Worm (Caenorhabditis elegans) whole organism, L2 larva: ENCODE data around the gene ZK418.7.

Source experiments
- C34F6.9 ChIP-seq: fragments of 150-350 bp; optimal IDR thresholded peaks from 2 replicates; lab custom pipeline; 2014; ENCODE audit warnings: missing biosample characterization, missing genetic modification characterization
- F13H6.1 ChIP-seq: sonication (generic microtip); optimal IDR thresholded peaks from 2 replicates; lab custom pipeline; 2016; ENCODE audit warnings: missing genetic modification characterization, missing compliant biosample characterization
- R02D3.7 ChIP-seq: fragments of 150-350 bp; optimal IDR thresholded peaks from 2 replicates; lab custom pipeline; 2014; ENCODE audit warnings: missing biosample characterization, missing genetic modification characterization
- Y55F3AM.14 ChIP-seq: fragments of 200-800 bp; sonication (Bioruptor generic); optimal IDR thresholded peaks from 2 replicates; lab custom pipeline; 2018; ENCODE audit warnings: mild to moderate bottlenecking, missing genetic modification characterization, missing compliant biosample characterization
- ZK546.5 ChIP-seq: sonication (generic microtip); optimal IDR thresholded peaks from 2 replicates; lab custom pipeline; 2017; ENCODE audit warnings: missing biosample characterization, missing genetic modification characterization
- alr-1 ChIP-seq: fragments of 150-350 bp; optimal IDR thresholded peaks from 2 replicates; lab custom pipeline; 2014; ENCODE audit warnings: missing biosample characterization, missing genetic modification characterization
- aly-2 ChIP-seq: fragments of 150-350 bp; optimal IDR thresholded peaks from 2 replicates; lab custom pipeline; 2014; ENCODE audit warnings: missing biosample characterization, missing genetic modification characterization
- ama-1 ChIP-seq: fragments of 150-350 bp; optimal IDR thresholded peaks from 2 replicates; lab custom pipeline; 2018; ENCODE audit warnings: inconsistent platforms
- blmp-1 ChIP-seq: sonication (generic microtip); optimal IDR thresholded peaks from 2 replicates; lab custom pipeline; 2017; ENCODE audit warnings: missing genetic modification characterization, mild to moderate bottlenecking, missing compliant biosample characterization, antibody characterized with exemption, moderate library complexity; ENCODE audit not compliant: insufficient read depth
- ceh-16 ChIP-seq: fragments of 150-350 bp; optimal IDR thresholded peaks from 2 replicates; lab custom pipeline; 2014; ENCODE audit warnings: missing biosample characterization, missing genetic modification characterization
- ceh-82 ChIP-seq: fragments of 150-350 bp; optimal IDR thresholded peaks from 2 replicates; lab custom pipeline; 2014; ENCODE audit warnings: missing biosample characterization, missing genetic modification characterization
- crh-2 ChIP-seq: sonication (generic microtip); optimal IDR thresholded peaks from 2 replicates; lab custom pipeline; 2017; ENCODE audit warnings: missing biosample characterization, missing genetic modification characterization
- dmd-4 ChIP-seq: sonication (generic microtip); optimal IDR thresholded peaks from 2 replicates; lab custom pipeline; 2017; ENCODE audit warnings: missing biosample characterization, missing genetic modification characterization
- egl-27 ChIP-seq: sonication (generic microtip); optimal IDR thresholded peaks from 3 replicates; lab custom pipeline; 2017; ENCODE audit warnings: missing biosample characterization, missing genetic modification reagents, missing genetic modification characterization
- elt-1 ChIP-seq: fragments of 150-350 bp; optimal IDR thresholded peaks from 2 replicates; lab custom pipeline; 2014; ENCODE audit warnings: missing biosample characterization, missing genetic modification characterization
- elt-3 ChIP-seq: sonication (generic microtip); optimal IDR thresholded peaks from 2 replicates; lab custom pipeline; 2017; ENCODE audit warnings: missing biosample characterization, missing genetic modification characterization
- fos-1 ChIP-seq: fragments of 150-350 bp; optimal IDR thresholded peaks from 2 replicates; lab custom pipeline; 2014; ENCODE audit warnings: missing biosample characterization, missing genetic modification characterization
- gmeb-1 ChIP-seq: fragments of 150-350 bp; optimal IDR thresholded peaks from 2 replicates; lab custom pipeline; 2014; ENCODE audit warnings: missing biosample characterization, missing genetic modification characterization
- lin-11 ChIP-seq: fragments of 150-350 bp; sonication (generic microtip); optimal IDR thresholded peaks from 2 replicates; lab custom pipeline; 2014; ENCODE audit warnings: missing biosample characterization, missing genetic modification characterization, inconsistent platforms, mixed read lengths
- lin-13 ChIP-seq: fragments of 150-350 bp; optimal IDR thresholded peaks from 2 replicates; lab custom pipeline; 2014; ENCODE audit warnings: missing biosample characterization, missing genetic modification reagents, missing genetic modification characterization
- lin-39 ChIP-seq: fragments of 150-350 bp; optimal IDR thresholded peaks from 2 replicates; lab custom pipeline; 2014; ENCODE audit warnings: missing biosample characterization, missing genetic modification reagents, missing genetic modification characterization
- lsy-2 ChIP-seq, 2 experiments: fragments of 150-350 bp in 1 of 2; sonication (generic microtip) in 1 of 2; optimal IDR thresholded peaks; 2 replicates each; lab custom pipeline; 2014 to 2017; ENCODE audit warnings: missing biosample characterization in 2 of 2, missing genetic modification characterization in 2 of 2
- mab-5 ChIP-seq: fragments of 150-350 bp; optimal IDR thresholded peaks from 2 replicates; lab custom pipeline; 2014; ENCODE audit warnings: missing biosample characterization, missing genetic modification characterization
- mbf-1 ChIP-seq: sonication (generic microtip); optimal IDR thresholded peaks from 2 replicates; lab custom pipeline; 2017; ENCODE audit warnings: missing biosample characterization, missing genetic modification characterization
- mdl-1 ChIP-seq, 2 experiments: fragments of 150-350 bp in 1 of 2; sonication (generic microtip) in 1 of 2; optimal IDR thresholded peaks; 2 replicates each; lab custom pipeline; 2017; ENCODE audit warnings: missing biosample characterization in 2 of 2, missing genetic modification characterization in 2 of 2
- nhr-10 ChIP-seq: sonication (generic microtip); optimal IDR thresholded peaks from 2 replicates; lab custom pipeline; 2017; ENCODE audit warnings: missing biosample characterization, missing genetic modification characterization
- nhr-11 ChIP-seq: fragments of 150-350 bp; optimal IDR thresholded peaks from 2 replicates; lab custom pipeline; 2014; ENCODE audit warnings: missing biosample characterization, missing genetic modification characterization
- nhr-12 ChIP-seq: fragments of 150-350 bp; optimal IDR thresholded peaks from 2 replicates; lab custom pipeline; 2014; ENCODE audit warnings: missing biosample characterization, missing genetic modification characterization
- nhr-129 ChIP-seq: fragments of 150-350 bp; optimal IDR thresholded peaks from 2 replicates; lab custom pipeline; 2014; ENCODE audit warnings: missing biosample characterization, missing genetic modification characterization
- nhr-21 ChIP-seq: fragments of 150-350 bp; optimal IDR thresholded peaks from 2 replicates; lab custom pipeline; 2014; ENCODE audit warnings: missing biosample characterization, missing genetic modification characterization
- nhr-23 ChIP-seq: fragments of 150-350 bp; optimal IDR thresholded peaks from 2 replicates; lab custom pipeline; 2014; ENCODE audit warnings: missing biosample characterization, missing genetic modification reagents, missing genetic modification characterization
- nhr-237 ChIP-seq: fragments of 150-350 bp; optimal IDR thresholded peaks from 2 replicates; lab custom pipeline; 2014; ENCODE audit warnings: missing biosample characterization, missing genetic modification characterization
- nhr-25 ChIP-seq: fragments of 150-350 bp; sonication (generic microtip); optimal IDR thresholded peaks from 3 replicates; lab custom pipeline; 2014; ENCODE audit warnings: missing biosample characterization, missing genetic modification characterization
- nhr-6 ChIP-seq: fragments of 150-350 bp; optimal IDR thresholded peaks from 2 replicates; lab custom pipeline; 2014; ENCODE audit warnings: missing biosample characterization, missing genetic modification characterization
- nhr-77 ChIP-seq: fragments of 150-350 bp; optimal IDR thresholded peaks from 2 replicates; lab custom pipeline; 2014; ENCODE audit warnings: missing biosample characterization, missing genetic modification characterization
- peb-1 ChIP-seq: fragments of 150-350 bp; optimal IDR thresholded peaks from 2 replicates; lab custom pipeline; 2014; ENCODE audit warnings: missing biosample characterization, missing genetic modification characterization
- sem-4 ChIP-seq: fragments of 150-350 bp; optimal IDR thresholded peaks from 2 replicates; lab custom pipeline; 2014; ENCODE audit warnings: missing biosample characterization, missing genetic modification reagents, missing genetic modification characterization
- skn-1 ChIP-seq: sonication (generic microtip); optimal IDR thresholded peaks from 2 replicates; lab custom pipeline; 2017; ENCODE audit warnings: missing biosample characterization, missing genetic modification characterization
- sma-3 ChIP-seq: sonication (generic microtip); optimal IDR thresholded peaks from 2 replicates; lab custom pipeline; 2016; ENCODE audit warnings: missing genetic modification reagents, missing genetic modification characterization, missing compliant biosample characterization
- sma-9 ChIP-seq, 2 experiments: fragments of 150-350 bp in 1 of 2; sonication (generic microtip) in 1 of 2; optimal IDR thresholded peaks; 2 replicates each; lab custom pipeline; 2014 to 2016; ENCODE audit warnings: missing genetic modification characterization in 2 of 2, mild to moderate bottlenecking in 1 of 2, missing biosample characterization in 1 of 2, missing compliant biosample characterization in 1 of 2, missing genetic modification reagents in 1 of 2, moderate library complexity in 1 of 2
- snpc-4 ChIP-seq: fragments of 150-350 bp; optimal IDR thresholded peaks from 2 replicates; lab custom pipeline; 2014; ENCODE audit warnings: missing biosample characterization, missing genetic modification characterization
- unc-39 ChIP-seq: fragments of 150-350 bp; optimal IDR thresholded peaks from 2 replicates; lab custom pipeline; 2014; ENCODE audit warnings: missing biosample characterization, missing genetic modification characterization
- unc-55 ChIP-seq: fragments of 150-350 bp; sonication (generic microtip); optimal IDR thresholded peaks from 3 replicates; lab custom pipeline; 2014; ENCODE audit warnings: missing biosample characterization, missing genetic modification reagents, missing genetic modification characterization
- unc-62 ChIP-seq: fragments of 150-350 bp; optimal IDR thresholded peaks from 2 replicates; lab custom pipeline; 2014; ENCODE audit warnings: missing biosample characterization, missing genetic modification reagents, missing genetic modification characterization
- zag-1 ChIP-seq: fragments of 150-350 bp; optimal IDR thresholded peaks from 2 replicates; lab custom pipeline; 2014; ENCODE audit warnings: missing biosample characterization, missing genetic modification characterization
- ztf-1 ChIP-seq: fragments of 200-800 bp; sonication (Bioruptor generic); conservative IDR thresholded peaks from 2 replicates; pipeline ENCODE4 v1.3.6; 2022; ENCODE audit warnings: missing genetic modification characterization, missing compliant biosample characterization
- ztf-11 ChIP-seq: sonication (generic microtip); optimal IDR thresholded peaks from 2 replicates; lab custom pipeline; 2017; ENCODE audit warnings: missing biosample characterization, missing genetic modification characterization
- ztf-4 ChIP-seq: fragments of 150-350 bp; optimal IDR thresholded peaks from 2 replicates; lab custom pipeline; 2014; ENCODE audit warnings: missing biosample characterization, missing genetic modification characterization

ZK418.7 gene

DNA sequence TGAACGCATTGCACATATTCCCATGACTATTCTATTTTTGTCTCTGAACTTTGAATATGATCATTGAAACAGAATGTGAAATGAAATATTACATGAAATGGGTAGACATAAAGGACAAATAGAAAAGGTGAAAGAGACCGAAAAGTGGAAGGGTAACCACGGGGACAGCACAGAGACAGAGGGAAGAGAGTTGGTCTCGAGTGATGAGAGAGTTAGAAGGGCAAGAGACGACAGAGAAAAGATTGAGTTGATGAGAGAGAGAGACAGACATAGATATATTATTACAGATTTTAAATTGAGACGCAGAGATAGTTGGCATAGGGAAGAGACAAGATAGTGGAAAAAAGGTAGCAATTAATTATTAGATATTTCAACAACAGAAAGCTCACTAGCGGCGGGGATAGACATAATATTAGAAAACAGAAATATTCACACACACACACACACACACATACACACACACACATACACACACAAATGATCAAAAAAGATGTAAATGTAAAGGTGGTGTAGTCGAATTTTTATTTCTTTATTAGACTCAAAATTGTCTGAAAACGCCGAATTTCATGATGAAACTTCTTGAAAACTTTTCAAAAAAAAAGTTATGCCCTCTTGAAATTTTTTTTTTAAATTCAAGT is 36.1 kb upstream of the ZK418.7 start:
- TF ChIP-seq sem-4 (tag; lab: Kevin White, UChicago) (peak; percentile 60), R02D3.7 (tag; lab: Kevin White, UChicago) (no peak), egl-27 (peak; percentile 91), elt-3 (tag; lab: Kevin White, UChicago) (no peak), lin-39 (tag; lab: Kevin White, UChicago) (no peak), unc-39 (tag; lab: Kevin White, UChicago) (no peak), ceh-16 (tag; lab: Kevin White, UChicago) (no peak), zag-1 (tag; lab: Kevin White, UChicago) (no peak), ztf-1 (no peak), nhr-23 (tag; lab: Kevin White, UChicago) (no peak), nhr-10 (tag; lab: Kevin White, UChicago) (peak; percentile 35), peb-1 (tag; lab: Kevin White, UChicago) (no peak), blmp-1 (tag; lab: Kevin White, UChicago) (peak; percentile 74), nhr-12 (tag; lab: Kevin White, UChicago) (no peak), gmeb-1 (tag; lab: Kevin White, UChicago) (peak; percentile 21), ZK546.5 (tag; lab: Kevin White, UChicago) (no peak), nhr-77 (tag; lab: Kevin White, UChicago) (no peak), skn-1 (tag; lab: Kevin White, UChicago) (no peak), dmd-4 (tag; lab: Kevin White, UChicago) (no peak), nhr-237 (no peak), fos-1 (peak; percentile 76), lin-11 (tag; lab: Kevin White, UChicago) (no peak), nhr-129 (tag; lab: Kevin White, UChicago) (peak; percentile 78), nhr-21 (tag; lab: Kevin White, UChicago) (peak; percentile 76), Y55F3AM.14 (no peak), crh-2 (tag; lab: Kevin White, UChicago) (peak; percentile 79), mbf-1 (tag; lab: Kevin White, UChicago) (no peak), ztf-11 (tag; lab: Kevin White, UChicago) (no peak), elt-1 (tag; lab: Kevin White, UChicago) (no peak), ztf-4 (tag; lab: Kevin White, UChicago) (peak; percentile 75), unc-62 (no peak), mdl-1 (tag; optimal IDR thresholded peaks at IDR 0.05; lab: Kevin White, UChicago) (no peak), nhr-25 (tag; lab: Kevin White, UChicago) (peak; percentile 89), snpc-4 (tag; lab: Kevin White, UChicago) (peak; percentile 27), nhr-11 (tag; lab: Kevin White, UChicago) (no peak), F13H6.1 (tag; lab: Kevin White, UChicago) (peak; percentile 87), lsy-2 (tag; optimal IDR thresholded peaks at IDR 0.05; lab: Kevin White, UChicago) (peak; percentile 25 to 69), lin-13 (peak; percentile 64), ama-1 (peak; percentile 7), unc-55 (GFP tag; lab: Kevin White, UChicago) (peak; percentile 61), alr-1 (no peak), mab-5 (tag; lab: Kevin White, UChicago) (no peak), sma-3 (GFP tag; lab: Kevin White, UChicago) (peak; percentile 74), sma-9 (GFP tag; optimal IDR thresholded peaks at IDR 0.05; lab: Kevin White, UChicago) (peak; percentile 81), sma-9 (tag; optimal IDR thresholded peaks at IDR 0.05; lab: Kevin White, UChicago) (no peak), ceh-82 (tag; lab: Kevin White, UChicago) (no peak), aly-2 (tag; lab: Kevin White, UChicago) (no peak), C34F6.9 (tag; lab: Kevin White, UChicago) (peak; percentile 71), nhr-6 (tag; lab: Kevin White, UChicago) (peak; percentile 86)
